Worm (Caenorhabditis elegans) whole organism, L4/young adult: ENCODE results near the gene srj-24.

Experiments used
- dao-5 ChIP-seq: sonication (generic microtip); optimal IDR thresholded peaks from 2 replicates; lab custom pipeline; 2016; ENCODE audit warnings: missing genotype, missing genetic modification characterization, moderate library complexity, missing compliant biosample characterization
- him-1 ChIP-seq: sonication (generic microtip); optimal IDR thresholded peaks from 2 replicates; lab custom pipeline; 2016; ENCODE audit warnings: missing genotype, missing genetic modification reagents, missing genetic modification characterization, missing compliant biosample characterization

DNA sequence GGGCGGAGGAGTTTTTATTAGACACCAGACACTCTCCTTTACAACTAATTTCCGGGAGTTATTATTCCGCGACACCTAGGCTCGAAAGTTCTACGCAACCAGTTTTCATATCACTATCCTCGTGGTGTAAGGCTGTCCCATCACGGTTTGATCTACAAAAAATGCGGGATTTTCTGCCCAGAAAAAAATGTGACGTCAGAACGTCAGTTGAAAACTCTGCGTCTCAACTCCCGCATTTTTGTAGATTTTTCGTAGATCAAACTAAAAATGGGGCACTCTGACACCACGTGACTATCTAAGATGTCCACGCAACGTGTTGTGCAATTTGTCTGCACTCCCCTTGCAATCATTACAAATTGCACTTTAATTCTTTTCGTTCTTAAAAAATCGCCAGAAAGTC, 26.1 kb upstream of the srj-24 start, which contains the start of gene str-238:
- no peak for TF ChIP-seq dao-5 (tag; lab: Kevin White, UChicago)
- TF ChIP-seq him-1 (tag; lab: Kevin White, UChicago) = no peak
